Fruit fly (Drosophila melanogaster) Kc167 (cell line): ENCODE data around the gene CG32344.

ENCODE experiments used
- Myc ChIP-seq: fragments of >200 bp; optimal IDR thresholded peaks from 2 replicates; lab custom pipeline; 2017; ENCODE audit warnings: missing external identifiers
- Sin3A ChIP-seq: fragments of >200 bp; optimal IDR thresholded peaks from 2 replicates; lab custom pipeline; 2018; ENCODE audit warnings: missing external identifiers
- h ChIP-seq: fragments of >200 bp; optimal IDR thresholded peaks from 3 replicates; lab custom pipeline; 2018; ENCODE audit warnings: missing external identifiers
- insv ChIP-seq: fragments of >200 bp; optimal IDR thresholded peaks from 3 replicates; lab custom pipeline; 2018; ENCODE audit warnings: missing external identifiers
- psq ChIP-seq: fragments of >200 bp; optimal IDR thresholded peaks from 2 replicates; lab custom pipeline; 2017; ENCODE audit warnings: missing external identifiers
- ttk ChIP-seq: sonication (Bioruptor generic); optimal IDR thresholded peaks from 2 replicates; lab custom pipeline; 2017; ENCODE audit warnings: missing external identifiers

CG32344 gene

DNA sequence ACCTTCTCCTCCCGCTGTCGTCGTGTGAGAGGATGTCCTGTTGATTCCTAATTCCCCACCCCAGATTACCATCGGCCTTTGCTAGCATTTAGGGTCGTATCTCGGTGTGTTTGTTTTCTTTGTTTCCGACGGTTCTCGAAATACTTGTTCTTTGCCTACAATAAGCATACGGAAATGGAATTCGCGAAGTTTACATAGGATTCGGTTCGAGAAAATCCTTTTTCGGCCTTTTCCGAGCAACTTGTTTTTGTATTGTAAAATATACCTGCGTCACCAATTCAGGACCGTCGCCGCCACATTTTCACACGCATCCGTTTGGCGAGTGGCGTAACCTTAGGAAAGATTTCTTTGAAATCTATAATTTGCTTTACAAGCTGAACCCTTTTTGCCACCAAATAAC lies 26.1 kb downstream of the CG32344 start:
- TF ChIP-seq psq (lab: Kevin White, UChicago) (no peak), h (lab: Kevin White, UChicago) (no peak), Sin3A (no peak), ttk (lab: Kevin White, UChicago) (no peak), insv (lab: Kevin White, UChicago) (no peak), Myc (lab: Kevin White, UChicago) (no peak)

DNA sequence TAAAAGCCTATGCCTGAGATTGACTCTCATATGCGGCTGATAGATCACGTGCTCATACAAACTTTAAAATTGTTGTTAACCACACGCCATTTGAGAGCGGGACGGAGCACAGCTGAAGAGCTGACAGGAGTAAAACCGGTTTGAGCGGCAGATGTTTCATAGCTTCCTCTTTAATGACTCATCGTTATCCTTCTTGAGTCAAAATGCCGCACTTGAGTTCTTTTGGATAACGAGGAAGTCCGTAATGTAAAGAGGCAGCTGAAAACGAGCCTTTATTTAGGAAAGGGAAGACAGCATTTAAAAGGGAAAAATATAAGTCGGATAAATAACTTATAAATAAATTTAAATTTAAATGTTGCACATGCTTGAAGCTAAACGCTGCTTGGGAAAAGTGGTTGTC lies 27.3 kb downstream of the CG32344 start:
- TF ChIP-seq Sin3A: no peak
- no peak for TF ChIP-seq Myc (lab: Kevin White, UChicago)
- TF ChIP-seq psq (lab: Kevin White, UChicago): no peak
- TF ChIP-seq insv (lab: Kevin White, UChicago): no peak
- no peak for TF ChIP-seq h (lab: Kevin White, UChicago)
- TF ChIP-seq ttk (lab: Kevin White, UChicago): no peak

DNA sequence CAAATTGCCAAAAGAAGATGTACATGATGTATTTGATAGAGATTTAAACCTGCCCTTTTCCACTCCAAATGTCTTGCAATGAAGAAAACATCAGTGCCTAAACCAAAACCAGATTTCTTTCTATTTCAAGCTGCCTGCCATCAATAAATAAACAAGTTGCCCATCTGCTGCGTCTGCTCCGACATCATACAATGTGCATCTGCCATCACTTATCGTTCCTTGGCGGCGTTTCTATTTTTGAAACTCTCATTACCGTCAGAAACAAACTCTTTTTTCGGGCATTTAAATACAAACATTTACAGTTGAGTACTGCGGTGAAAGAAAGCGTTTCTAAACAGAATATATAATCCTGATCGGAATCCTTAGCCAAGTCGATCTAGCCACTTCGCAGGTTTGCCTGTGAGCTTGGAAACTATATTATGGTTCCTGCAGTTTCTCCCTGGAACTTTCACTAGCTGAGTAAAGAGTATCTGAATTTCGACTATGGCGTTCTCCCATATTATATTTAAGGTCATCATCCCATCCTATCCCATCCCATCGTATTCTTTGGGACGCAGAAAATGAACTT lies 29.6 kb downstream of the CG32344 start:
- no peak for TF ChIP-seq insv (lab: Kevin White, UChicago)

DNA sequence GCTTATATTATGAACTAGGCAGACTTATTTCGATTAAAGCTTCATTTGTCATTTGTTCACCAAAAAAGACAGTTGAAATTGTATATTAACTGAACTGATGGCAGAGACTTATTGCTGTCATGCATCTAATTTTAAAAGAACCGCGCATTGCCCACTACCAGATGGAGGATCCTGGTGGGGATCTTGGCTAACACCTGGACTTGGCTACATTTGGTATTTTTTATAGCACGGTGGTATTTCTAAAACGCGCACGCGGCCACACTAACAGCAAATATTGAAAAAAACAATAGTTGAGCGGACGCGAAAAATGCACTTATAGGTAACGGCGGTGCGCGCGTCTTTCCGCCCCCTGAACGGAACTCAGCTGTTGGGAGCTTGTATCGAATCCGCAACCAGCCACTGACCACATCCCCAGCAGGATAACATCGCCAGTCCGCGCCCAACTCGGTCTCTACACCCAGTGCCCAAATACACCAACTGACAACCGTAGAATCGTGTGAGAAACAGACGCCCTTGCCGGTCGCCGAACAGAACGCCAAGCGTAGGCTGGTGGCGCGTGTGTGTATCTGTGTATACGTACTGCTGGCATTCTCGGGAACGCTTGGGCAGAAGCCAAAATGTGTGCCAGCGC lies 32.3 kb downstream of the CG32344 start:
- no peak for TF ChIP-seq Sin3A
- no peak for TF ChIP-seq ttk (lab: Kevin White, UChicago)
- TF ChIP-seq insv (lab: Kevin White, UChicago): no peak
- TF ChIP-seq psq (lab: Kevin White, UChicago): no peak
- TF ChIP-seq h (lab: Kevin White, UChicago): no peak
- TF ChIP-seq Myc (lab: Kevin White, UChicago): no peak

DNA sequence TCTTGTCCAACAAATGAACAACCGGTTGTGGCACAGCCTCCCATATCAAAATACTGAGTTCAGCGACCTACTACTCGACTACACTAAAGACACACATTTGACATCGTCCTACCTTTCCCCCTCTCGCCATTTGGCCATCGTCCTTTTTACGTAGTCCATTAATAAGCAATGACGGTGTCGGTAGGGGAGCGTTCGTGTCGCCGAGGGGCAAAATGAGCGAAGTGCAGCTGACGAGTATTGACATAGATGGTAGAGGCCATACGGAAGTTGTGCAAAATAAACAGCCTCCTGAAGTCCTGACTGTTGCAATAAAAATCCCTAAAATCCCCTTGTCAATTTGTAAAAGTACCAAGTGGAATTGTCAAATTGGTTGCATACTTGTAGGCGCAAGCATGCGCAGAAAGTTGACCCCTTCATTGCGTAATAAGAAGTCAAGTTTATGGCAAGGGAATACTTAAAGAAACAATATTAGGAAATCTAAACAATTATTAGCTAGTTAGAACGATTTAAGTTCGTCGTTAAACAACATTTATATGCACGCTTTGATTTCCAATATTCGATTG lies 32.9 kb downstream of the CG32344 start:
- no peak for TF ChIP-seq insv (lab: Kevin White, UChicago)
- no peak for TF ChIP-seq Sin3A
- TF ChIP-seq Myc (lab: Kevin White, UChicago): no peak
- TF ChIP-seq h (lab: Kevin White, UChicago): no peak
- no peak for TF ChIP-seq ttk (lab: Kevin White, UChicago)
- TF ChIP-seq psq (lab: Kevin White, UChicago): no peak

DNA sequence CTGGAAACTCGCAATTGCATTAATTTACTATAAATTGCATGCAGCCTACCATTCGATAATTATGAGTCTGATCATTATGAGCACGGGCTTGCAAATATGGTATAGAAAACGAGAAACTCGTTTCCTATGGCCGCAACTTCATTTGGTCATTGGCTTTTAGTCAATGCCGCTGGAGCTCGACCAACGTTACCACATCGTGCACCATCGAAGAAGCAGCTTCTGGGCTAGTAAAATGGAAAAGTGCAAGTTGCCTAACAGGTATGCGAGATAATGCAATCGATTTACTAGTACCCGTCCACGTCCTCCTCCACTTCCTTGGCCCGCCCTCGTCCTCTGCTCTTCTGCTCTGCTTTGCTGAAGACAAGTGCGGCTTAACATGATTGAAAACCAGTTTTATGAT lies 40.3 kb downstream of the CG32344 start:
- no peak for TF ChIP-seq ttk (lab: Kevin White, UChicago)
- no peak for TF ChIP-seq h (lab: Kevin White, UChicago)
- TF ChIP-seq Myc (lab: Kevin White, UChicago): no peak
- no peak for TF ChIP-seq Sin3A
- TF ChIP-seq psq (lab: Kevin White, UChicago): no peak
- TF ChIP-seq insv (lab: Kevin White, UChicago): no peak

DNA sequence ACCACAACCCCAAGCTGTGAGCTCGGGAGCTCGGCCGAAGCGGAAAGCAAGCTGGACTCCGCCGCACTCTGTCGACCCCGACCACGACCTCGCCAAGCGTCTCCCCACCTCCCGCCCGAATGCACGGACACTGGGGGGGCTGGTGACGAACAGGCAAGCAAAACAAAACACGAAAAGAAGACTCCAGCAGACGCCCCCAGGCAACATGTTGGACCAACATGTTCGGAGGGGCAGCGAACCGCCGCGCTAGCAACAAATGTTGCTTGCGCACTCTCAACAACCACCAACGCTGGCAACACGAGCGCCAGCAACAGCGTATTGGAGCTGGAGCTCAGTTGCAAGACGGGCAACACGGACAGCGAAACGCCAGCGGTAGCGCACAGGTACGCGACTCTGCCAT lies 42.2 kb downstream of the CG32344 start:
- TF ChIP-seq Sin3A (no peak), psq (lab: Kevin White, UChicago) (no peak), insv (lab: Kevin White, UChicago) (no peak), h (lab: Kevin White, UChicago) (no peak), ttk (lab: Kevin White, UChicago) (no peak), Myc (lab: Kevin White, UChicago) (no peak)

DNA sequence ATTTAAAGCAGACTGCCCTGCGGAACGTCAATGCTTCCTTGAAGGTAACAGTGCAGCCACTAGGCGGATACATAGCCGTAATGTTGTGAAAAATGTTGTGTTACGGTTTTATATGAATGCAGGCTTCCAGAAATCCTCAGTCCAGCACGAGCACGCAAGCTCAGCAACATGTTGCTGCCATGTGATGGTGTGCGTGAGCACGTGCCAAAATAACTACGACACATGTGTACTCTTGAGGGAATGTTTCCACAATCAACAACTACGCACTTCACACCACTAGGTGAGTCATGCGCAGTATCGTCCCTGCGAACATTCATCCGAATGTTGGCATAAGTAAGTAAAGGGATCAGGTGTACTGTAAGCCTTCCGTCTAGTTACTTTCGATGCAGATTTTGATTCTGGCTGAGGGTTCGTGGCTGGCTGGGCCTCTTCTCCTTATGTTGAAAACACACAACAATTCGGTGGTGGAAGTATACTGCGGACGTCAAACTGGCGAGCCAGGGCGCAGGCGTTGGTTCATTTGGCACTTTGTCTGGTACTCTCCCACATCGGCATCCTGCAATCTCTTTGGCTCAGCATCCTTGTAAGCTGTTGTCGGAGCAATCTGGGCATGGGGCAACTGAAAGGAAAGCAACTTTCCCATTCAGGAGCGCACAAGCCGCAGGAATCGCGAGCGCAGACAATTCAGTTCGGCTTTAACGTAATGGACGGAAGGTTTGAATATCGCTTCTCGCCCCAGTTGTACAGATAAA lies 47.6 kb downstream of the CG32344 start, which contains the start of gene RhoGEF3:
Gene RhoGEF3, plus strand, starts transcription at position 702 of the 752 bp plus-strand sequence.
- no peak for TF ChIP-seq Myc (lab: Kevin White, UChicago)
- TF ChIP-seq insv (lab: Kevin White, UChicago): no peak
- no peak for TF ChIP-seq ttk (lab: Kevin White, UChicago)
- TF ChIP-seq h (lab: Kevin White, UChicago): no peak
- no peak for TF ChIP-seq psq (lab: Kevin White, UChicago)
- no peak for TF ChIP-seq Sin3A

DNA sequence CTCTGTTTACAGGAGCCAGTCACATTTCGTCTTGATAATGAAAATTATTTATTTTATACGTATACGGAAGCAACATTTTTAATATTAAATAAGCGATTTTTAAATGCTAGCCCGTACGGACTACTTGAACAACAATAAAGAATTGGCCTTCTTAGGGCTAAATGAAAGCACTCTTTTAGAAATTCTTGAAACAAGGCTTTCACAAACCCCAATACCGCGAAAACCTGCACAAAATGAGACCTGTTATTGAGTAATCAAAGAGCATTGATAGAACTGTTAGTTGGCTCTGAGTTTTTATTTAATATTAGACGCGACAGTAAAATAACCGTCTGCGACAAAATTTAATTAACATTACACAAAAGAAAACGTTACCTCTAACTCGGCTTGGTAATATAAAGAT lies 49.7 kb downstream of the CG32344 start, which contains the start of gene ttm2:
Gene ttm2, plus strand, starts transcription at position 301 of the 400 bp plus-strand sequence.
- no peak for TF ChIP-seq psq (lab: Kevin White, UChicago)
- TF ChIP-seq ttk (lab: Kevin White, UChicago): no peak
- no peak for TF ChIP-seq insv (lab: Kevin White, UChicago)
- TF ChIP-seq h (lab: Kevin White, UChicago): no peak
- no peak for TF ChIP-seq Sin3A
- no peak for TF ChIP-seq Myc (lab: Kevin White, UChicago)

DNA sequence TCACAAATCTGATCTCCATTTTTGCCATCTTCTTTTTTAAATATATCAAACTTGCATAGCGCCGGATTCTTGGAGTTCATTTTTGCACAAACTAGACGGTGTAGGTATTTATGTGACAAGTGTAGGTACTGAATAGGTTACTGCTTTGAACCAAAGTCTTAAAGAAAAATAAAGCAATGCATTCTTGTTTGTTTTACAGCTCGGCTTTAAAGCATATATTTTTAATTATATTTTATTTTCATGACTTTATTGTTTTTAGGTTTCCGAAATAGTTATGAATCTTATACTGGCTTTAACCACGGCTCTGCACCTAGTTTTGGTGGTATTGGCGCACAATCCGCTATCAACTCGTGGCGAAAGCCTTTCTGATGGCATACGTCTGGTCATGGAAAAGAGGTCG lies 51.2 kb downstream of the CG32344 start, which contains the start of gene CG32845:
Gene CG32845, minus strand, starts transcription at position 101 of the 400 bp plus-strand sequence.
- TF ChIP-seq psq (lab: Kevin White, UChicago): no peak
- no peak for TF ChIP-seq h (lab: Kevin White, UChicago)
- no peak for TF ChIP-seq insv (lab: Kevin White, UChicago)
- no peak for TF ChIP-seq Sin3A
- TF ChIP-seq ttk (lab: Kevin White, UChicago): no peak
- TF ChIP-seq Myc (lab: Kevin White, UChicago): no peak

DNA sequence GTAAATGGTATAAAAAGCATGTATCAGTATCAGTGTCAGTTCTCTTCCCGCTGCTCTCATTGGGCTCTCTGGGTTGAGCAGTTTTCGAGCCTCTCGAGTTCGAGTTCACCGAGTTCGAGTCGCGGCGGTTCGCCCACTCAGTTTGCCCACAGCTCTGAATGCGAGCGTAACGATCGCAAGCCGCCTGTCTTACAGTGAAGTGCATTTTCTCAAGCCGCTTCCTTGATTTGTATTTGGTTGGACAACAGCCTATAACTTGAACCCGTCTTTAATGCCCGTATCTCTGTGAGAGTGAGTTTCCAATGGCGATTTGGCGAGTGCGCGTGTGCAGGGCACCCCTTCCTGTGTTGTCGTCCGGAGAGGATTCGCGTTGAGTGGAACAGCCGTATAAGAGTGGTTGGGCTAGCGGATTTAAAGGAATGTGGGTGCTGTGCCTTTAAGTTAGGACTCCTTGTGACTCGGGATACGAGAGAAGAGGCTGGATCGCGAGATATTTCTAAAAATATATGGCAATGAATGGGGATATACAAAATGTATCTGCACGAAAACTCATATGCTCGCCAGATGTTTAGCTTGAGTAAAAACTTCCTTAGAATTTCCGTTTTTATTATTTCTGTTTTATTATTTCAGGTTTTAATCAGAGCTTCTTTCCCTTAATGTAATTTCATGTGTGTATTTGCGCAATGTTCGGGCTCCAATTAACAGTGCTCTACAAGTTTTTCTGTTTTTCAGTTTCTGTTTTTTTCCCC lies 52.8 kb downstream of the CG32344 start:
- TF ChIP-seq Sin3A (no peak), ttk (lab: Kevin White, UChicago) (no peak), h (lab: Kevin White, UChicago) (no peak), insv (lab: Kevin White, UChicago) (no peak), psq (lab: Kevin White, UChicago) (no peak), Myc (lab: Kevin White, UChicago) (no peak)
